Worm (Caenorhabditis elegans) whole organism, L3 larva: ENCODE measurements around the gene daf-5.

Source experiments
- ZK546.5 ChIP-seq: sonication (generic microtip); optimal IDR thresholded peaks from 2 replicates; lab custom pipeline; 2017; ENCODE audit warnings: missing biosample characterization, missing genetic modification characterization
- elt-3 ChIP-seq, 3 experiments: fragments of 150-350 bp in 1 of 3; sonication (generic microtip) in 2 of 3; optimal IDR thresholded peaks; 2 replicates in 2 of 3; 4 replicates in 1 of 3; lab custom pipeline; 2014 to 2017; ENCODE audit warnings: missing biosample characterization in 3 of 3, missing genetic modification characterization in 3 of 3
- lin-39 ChIP-seq: fragments of 150-350 bp; optimal IDR thresholded peaks from 2 replicates; lab custom pipeline; 2018; ENCODE audit warnings: missing biosample characterization, missing genetic modification reagents, missing genetic modification characterization
- sea-2 ChIP-seq: fragments of 150-350 bp; sonication (generic microtip); optimal IDR thresholded peaks from 4 replicates; lab custom pipeline; 2014; ENCODE audit warnings: missing biosample characterization, missing genetic modification reagents, missing genetic modification characterization
- zag-1 ChIP-seq: fragments of 150-350 bp; optimal IDR thresholded peaks from 2 replicates; lab custom pipeline; 2014; ENCODE audit warnings: missing biosample characterization, missing genetic modification characterization

DNA sequence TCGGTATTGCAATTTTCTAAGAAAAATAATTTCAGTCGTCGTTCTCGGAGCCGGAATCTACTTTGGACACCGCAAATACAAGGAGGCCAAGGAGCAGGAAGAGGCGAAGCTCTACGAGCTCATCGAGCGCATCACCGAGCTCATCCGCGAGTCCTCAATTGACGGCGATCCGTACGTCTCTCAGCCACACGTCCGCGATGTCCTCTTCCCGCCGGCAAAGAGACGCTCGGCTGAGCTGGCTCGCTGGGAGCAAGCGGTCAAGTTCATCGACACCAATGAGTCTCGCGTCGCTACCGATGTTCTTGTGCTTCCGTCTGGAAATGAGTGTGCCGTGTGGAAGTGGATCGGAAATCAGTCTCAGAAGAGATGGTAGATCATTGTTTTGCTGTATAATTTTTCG is 13.4 kb upstream of the daf-5 start:
- TF ChIP-seq ZK546.5 (tag; lab: Kevin White, UChicago) (no peak), elt-3 (tag; optimal IDR thresholded peaks at IDR 0.05; lab: Kevin White, UChicago) (no peak), sea-2 (GFP tag; lab: Kevin White, UChicago) (no peak), lin-39 (tag; lab: Kevin White, UChicago) (no peak), zag-1 (tag; lab: Kevin White, UChicago) (no peak)
